Worm (Caenorhabditis elegans): ENCODE measurements around the gene fbxa-151.

fbxa-151 gene

DNA sequence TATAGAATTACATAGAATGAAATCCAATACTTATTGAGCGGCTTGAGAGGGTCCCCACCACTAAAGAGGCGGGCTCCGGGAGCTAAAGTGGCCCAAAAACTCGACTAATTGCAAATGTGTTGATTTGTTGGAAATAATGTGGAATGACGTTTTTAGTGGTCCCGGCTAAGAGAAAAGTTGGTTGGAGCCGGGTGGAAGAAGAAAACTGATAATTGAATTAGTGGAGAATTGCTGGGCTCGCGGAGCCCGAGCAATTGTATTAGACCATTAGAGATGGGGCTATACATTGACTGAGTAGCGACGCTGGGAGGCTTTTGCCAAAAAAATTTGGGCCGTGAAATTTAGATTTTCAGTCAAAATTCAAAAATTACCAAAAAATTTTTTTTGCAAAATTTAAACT is 41.1 kb downstream of the fbxa-151 start:
- TF ChIP-seq ceh-8 (GFP tag; optimal IDR thresholded peaks at IDR 0.05) (peak; percentile 76), swsn-7 (tag; optimal IDR thresholded peaks at IDR 0.05) (no peak), nhr-76 (tag; optimal IDR thresholded peaks at IDR 0.05) (no peak), lin-14 (GFP tag; optimal IDR thresholded peaks at IDR 0.05) (peak; percentile 47), nhr-237 (tag; optimal IDR thresholded peaks at IDR 0.05) (no peak), efl-1 (optimal IDR thresholded peaks at IDR 0.05) (no peak), efl-1 (GFP tag; optimal IDR thresholded peaks at IDR 0.05 in 1 of 2) (peak in 1 of 2 experiments; percentile 42)

DNA sequence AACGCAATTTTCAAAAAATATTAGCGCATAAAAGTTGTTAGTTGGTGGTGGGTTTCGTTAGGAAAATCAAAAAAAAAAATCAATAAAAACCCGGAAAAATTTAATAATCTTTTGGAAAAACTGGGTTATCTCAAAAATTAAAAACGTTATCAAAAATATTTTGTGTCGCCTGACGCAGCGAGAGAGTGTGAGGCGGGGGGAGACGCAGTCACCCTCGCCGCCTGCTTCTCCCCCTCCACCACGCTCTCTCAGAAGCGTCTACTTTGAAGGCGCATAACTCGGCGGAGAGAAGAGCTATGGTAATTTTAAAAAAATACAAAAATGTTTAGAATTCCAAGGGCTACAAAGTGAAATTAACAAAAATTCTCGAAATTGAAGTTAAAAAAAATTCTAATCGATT is 41.6 kb downstream of the fbxa-151 start:
- TF ChIP-seq lin-39 (tag; optimal IDR thresholded peaks at IDR 0.05) (no peak), lin-14 (GFP tag; optimal IDR thresholded peaks at IDR 0.05) (no peak), elt-2 (tag; optimal IDR thresholded peaks at IDR 0.05) (peak; percentile 69), sup-37 (GFP tag; optimal IDR thresholded peaks at IDR 0.05) (no peak)

DNA sequence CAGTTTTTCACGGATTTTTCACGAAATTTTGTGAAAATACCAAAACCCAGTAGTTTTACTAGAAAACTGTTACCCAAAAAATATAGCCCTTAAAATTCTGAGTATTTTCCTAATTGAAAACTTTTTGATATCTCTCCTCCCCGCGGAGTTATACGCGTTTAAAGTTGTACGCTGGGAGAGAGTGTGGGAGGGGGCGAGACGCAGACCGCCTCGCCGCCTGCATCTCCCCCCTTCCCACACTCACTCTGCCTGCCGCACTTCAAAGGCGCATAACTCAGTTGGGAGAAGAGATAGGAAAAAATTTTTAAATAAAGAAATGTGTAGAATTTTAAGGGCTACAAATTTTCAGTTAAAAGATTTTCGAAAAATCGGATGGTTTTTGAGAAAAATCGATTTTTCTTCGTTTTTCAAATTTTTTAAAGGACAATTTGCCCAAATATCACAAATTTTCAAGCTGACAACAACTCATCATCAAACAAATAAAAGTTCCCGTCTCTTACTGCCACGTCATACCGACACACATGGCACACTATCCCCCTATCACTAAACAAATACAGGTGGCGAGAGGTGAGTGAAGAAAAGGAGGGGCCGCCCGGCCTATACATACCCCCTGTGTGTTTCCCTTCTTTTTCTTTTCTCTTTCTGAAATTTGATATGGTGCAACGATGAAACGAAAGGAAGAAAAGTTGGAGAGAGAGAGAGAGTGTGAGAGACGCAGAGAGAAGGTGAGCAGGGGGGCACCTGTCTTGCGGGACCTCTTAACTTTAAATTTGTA is 43.2 kb downstream of the fbxa-151 start:
- TF ChIP-seq mdl-1 (tag; optimal IDR thresholded peaks at IDR 0.05) (peak in 1 of 2 experiments; percentile 46), lir-3 (tag; optimal IDR thresholded peaks at IDR 0.05; ENCODE audit: poor library complexity) (no peak), egl-27 (tag; optimal IDR thresholded peaks at IDR 0.05) (no peak), lin-13 (GFP tag; optimal IDR thresholded peaks at IDR 0.05) (peak; percentile 10), sup-37 (GFP tag; optimal IDR thresholded peaks at IDR 0.05) (no peak), unc-86 (tag; optimal IDR thresholded peaks at IDR 0.05) (no peak), swsn-7 (tag; optimal IDR thresholded peaks at IDR 0.05) (no peak), jun-1 (tag; optimal IDR thresholded peaks at IDR 0.05) (peak; percentile 16), efl-1 (optimal IDR thresholded peaks at IDR 0.05) (no peak), efl-1 (GFP tag; optimal IDR thresholded peaks at IDR 0.05 in 1 of 2) (no peak), lsy-2 (tag; optimal IDR thresholded peaks at IDR 0.05) (peak in 1 of 2 experiments; percentile 18), lin-14 (GFP tag; optimal IDR thresholded peaks at IDR 0.05) (peak; percentile 27), nhr-20 (tag; optimal IDR thresholded peaks at IDR 0.05) (peak; percentile 21), nhr-71 (tag; optimal IDR thresholded peaks at IDR 0.05) (peak; percentile 28), lin-35 (GFP tag; optimal IDR thresholded peaks at IDR 0.05) (peak in 1 of 2 experiments; percentile 16), ceh-63 (GFP tag; optimal IDR thresholded peaks at IDR 0.05) (no peak), C34B4.2 (tag; optimal IDR thresholded peaks at IDR 0.05) (no peak), ceh-90 (tag; optimal IDR thresholded peaks at IDR 0.05) (no peak), elt-2 (tag; optimal IDR thresholded peaks at IDR 0.05) (peak; percentile 24), zag-1 (tag; optimal IDR thresholded peaks at IDR 0.05) (no peak), nhr-77 (tag; optimal IDR thresholded peaks at IDR 0.05) (peak; percentile 6)

DNA sequence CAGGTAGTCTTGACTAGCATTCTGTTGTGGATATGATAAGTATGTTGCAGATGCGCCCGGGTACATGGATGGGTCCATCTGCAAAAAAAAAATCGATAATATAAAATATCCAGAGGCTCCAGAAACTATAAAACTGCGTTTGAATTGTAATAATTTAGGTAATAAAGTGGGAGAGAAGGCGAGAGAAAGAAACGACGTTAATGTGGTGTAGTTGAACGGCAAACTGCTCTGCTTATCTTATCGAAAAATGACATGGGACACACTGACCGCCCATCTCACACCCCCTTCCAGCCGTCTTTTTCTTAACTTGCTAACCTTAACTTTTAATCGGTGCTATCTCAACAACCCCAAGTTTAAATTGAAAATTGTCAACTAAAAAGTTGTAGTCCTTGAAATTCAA is 44.7 kb downstream of the fbxa-151 start:
- TF ChIP-seq egl-27 (tag; optimal IDR thresholded peaks at IDR 0.05), result no peak
- no peak for TF ChIP-seq nhr-237 (tag; optimal IDR thresholded peaks at IDR 0.05)
- TF ChIP-seq Y116A8C.19 (tag; optimal IDR thresholded peaks at IDR 0.05; ENCODE audit: borderline replicate concordance), result no peak
- TF ChIP-seq zip-4 (GFP tag; optimal IDR thresholded peaks at IDR 0.05), result no peak
- TF ChIP-seq skn-1 (tag; optimal IDR thresholded peaks at IDR 0.05), result no peak
- TF ChIP-seq elt-2 (tag; optimal IDR thresholded peaks at IDR 0.05), result peak; percentile 15
- TF ChIP-seq nhr-11 (tag; optimal IDR thresholded peaks at IDR 0.05), result no peak
- no peak for TF ChIP-seq F16B12.6 (tag; optimal IDR thresholded peaks at IDR 0.05)

DNA sequence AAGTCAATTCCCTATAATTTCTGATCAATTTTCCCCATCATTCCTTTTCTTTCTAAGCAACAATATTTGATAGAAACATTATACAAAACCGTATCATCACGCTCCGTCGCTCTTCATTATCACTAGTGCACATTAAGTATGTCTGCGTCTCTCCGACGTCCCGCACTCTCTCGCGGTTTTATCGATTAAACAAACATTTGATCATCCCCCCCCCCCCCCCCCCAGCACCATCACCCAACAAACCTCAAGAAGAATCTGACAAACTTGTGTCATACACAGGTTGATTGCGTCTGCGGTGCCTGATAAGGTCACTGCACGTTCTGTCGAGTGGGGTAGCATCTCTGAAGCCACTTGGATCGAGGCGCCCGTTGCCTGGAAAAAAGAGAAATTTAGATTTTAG is 46.7 kb downstream of the fbxa-151 start:
- TF ChIP-seq nhr-90 (tag; optimal IDR thresholded peaks at IDR 0.05; ENCODE audit: poor library complexity) (no peak), zip-4 (GFP tag; optimal IDR thresholded peaks at IDR 0.05) (no peak), hlh-17 (GFP tag; optimal IDR thresholded peaks at IDR 0.05; ENCODE audit: borderline replicate concordance) (no peak), egl-27 (tag; optimal IDR thresholded peaks at IDR 0.05) (no peak), nhr-20 (tag; optimal IDR thresholded peaks at IDR 0.05) (no peak), mep-1 (tag; optimal IDR thresholded peaks at IDR 0.05) (no peak), lin-14 (GFP tag; optimal IDR thresholded peaks at IDR 0.05) (peak; percentile 30), efl-1 (optimal IDR thresholded peaks at IDR 0.05) (no peak), efl-1 (GFP tag; optimal IDR thresholded peaks at IDR 0.05 in 1 of 2) (peak in 1 of 2 experiments; percentile 83), unc-62 (GFP tag; optimal IDR thresholded peaks at IDR 0.05) (no peak), C04F5.9 (tag; optimal IDR thresholded peaks at IDR 0.05) (no peak), ztf-11 (tag; optimal IDR thresholded peaks at IDR 0.05) (no peak), elt-2 (tag; optimal IDR thresholded peaks at IDR 0.05) (peak; percentile 61), lsy-2 (tag; optimal IDR thresholded peaks at IDR 0.05) (no peak), sup-37 (GFP tag; optimal IDR thresholded peaks at IDR 0.05) (no peak), ces-1 (GFP tag; optimal IDR thresholded peaks at IDR 0.05) (no peak), unc-30 (tag; optimal IDR thresholded peaks at IDR 0.05) (no peak), grh-1 (GFP tag; IDR thresholded peaks at IDR 0.05) (no peak), pax-3 (tag; optimal IDR thresholded peaks at IDR 0.05) (no peak), jun-1 (tag; optimal IDR thresholded peaks at IDR 0.05) (no peak), alr-1 (tag; optimal IDR thresholded peaks at IDR 0.05; ENCODE audit: borderline replicate concordance) (no peak)

Measured in whole organism, L1 larva.